Worm (Caenorhabditis elegans) whole organism, late embryonic: ENCODE results near the gene snr-3.

Experiments used
- C08G9.2 ChIP-seq: sonication (generic microtip); optimal IDR thresholded peaks from 2 replicates; lab custom pipeline; 2016; ENCODE audit warnings: mild to moderate bottlenecking, missing genetic modification characterization, moderate library complexity, missing compliant biosample characterization
- C38D4.7 ChIP-seq: fragments of 200-800 bp; sonication (Bioruptor generic); optimal IDR thresholded peaks from 2 replicates; lab custom pipeline; 2018; ENCODE audit warnings: mild to moderate bottlenecking, missing genetic modification characterization, moderate library complexity, missing compliant biosample characterization
- F13H6.1 ChIP-seq: sonication (generic microtip); optimal IDR thresholded peaks from 2 replicates; lab custom pipeline; 2016; ENCODE audit warnings: missing genetic modification characterization, missing compliant biosample characterization
- T23F11.4 ChIP-seq: fragments of 200-800 bp; sonication (Bioruptor generic); optimal IDR thresholded peaks from 2 replicates; lab custom pipeline; 2018; ENCODE audit warnings: mild to moderate bottlenecking, missing genetic modification characterization, missing compliant biosample characterization
- Y22D7AL.16 ChIP-seq: sonication (generic microtip); optimal IDR thresholded peaks from 2 replicates; lab custom pipeline; 2016; ENCODE audit warnings: missing genetic modification characterization, missing compliant biosample characterization
- ama-1 ChIP-seq: fragments of 150-350 bp; optimal IDR thresholded peaks from 2 replicates; lab custom pipeline; 2014
- ceh-18 ChIP-seq: sonication (generic microtip); optimal IDR thresholded peaks from 2 replicates; lab custom pipeline; 2016; ENCODE audit warnings: missing genetic modification characterization, missing compliant biosample characterization
- ceh-24 ChIP-seq: sonication (generic microtip); optimal IDR thresholded peaks from 2 replicates; lab custom pipeline; 2016; ENCODE audit warnings: mild to moderate bottlenecking, missing genetic modification characterization, missing compliant biosample characterization
- ceh-31 ChIP-seq: sonication (generic microtip); optimal IDR thresholded peaks from 2 replicates; lab custom pipeline; 2016; ENCODE audit warnings: missing genetic modification characterization, missing compliant biosample characterization
- ceh-34 ChIP-seq: sonication (generic microtip); optimal IDR thresholded peaks from 2 replicates; lab custom pipeline; 2016; ENCODE audit warnings: mild to moderate bottlenecking, missing genetic modification characterization, missing compliant biosample characterization
- che-1 ChIP-seq: sonication (generic microtip); optimal IDR thresholded peaks from 2 replicates; lab custom pipeline; 2016; ENCODE audit warnings: mild to moderate bottlenecking, missing genetic modification characterization, missing compliant biosample characterization
- dmd-4 ChIP-seq: sonication (generic microtip); optimal IDR thresholded peaks from 2 replicates; lab custom pipeline; 2016; ENCODE audit warnings: borderline replicate concordance, missing genetic modification characterization, missing compliant biosample characterization
- elt-2 ChIP-seq: sonication (generic microtip); optimal IDR thresholded peaks from 2 replicates; lab custom pipeline; 2016; ENCODE audit warnings: missing genetic modification reagents, missing genetic modification characterization, missing compliant biosample characterization
- ets-4 ChIP-seq: sonication (generic microtip); optimal IDR thresholded peaks from 2 replicates; lab custom pipeline; 2016; ENCODE audit warnings: missing genetic modification characterization, missing compliant biosample characterization
- eyg-1 ChIP-seq: sonication (generic microtip); optimal IDR thresholded peaks from 2 replicates; lab custom pipeline; 2016; ENCODE audit warnings: missing genotype, missing genetic modification characterization, missing compliant biosample characterization
- fax-1 ChIP-seq: sonication (generic microtip); optimal IDR thresholded peaks from 2 replicates; lab custom pipeline; 2016; ENCODE audit warnings: missing genotype, missing genetic modification characterization, missing compliant biosample characterization
- gmeb-2 ChIP-seq: sonication (generic microtip); optimal IDR thresholded peaks from 2 replicates; lab custom pipeline; 2016; ENCODE audit warnings: missing genetic modification characterization, inconsistent platforms, missing compliant biosample characterization
- hlh-13 ChIP-seq: fragments of 200-800 bp; sonication (Bioruptor generic); optimal IDR thresholded peaks from 2 replicates; lab custom pipeline; 2018; ENCODE audit warnings: mild to moderate bottlenecking, missing genetic modification characterization, missing compliant biosample characterization
- hlh-15 ChIP-seq: sonication (generic microtip); optimal IDR thresholded peaks from 2 replicates; lab custom pipeline; 2016; ENCODE audit warnings: missing genetic modification characterization, missing compliant biosample characterization
- hlh-30 ChIP-seq: sonication (generic microtip); optimal IDR thresholded peaks from 2 replicates; lab custom pipeline; 2017; ENCODE audit warnings: antibody characterized with exemption, missing genetic modification characterization, missing compliant biosample characterization; ENCODE audit not compliant: insufficient read depth
- hlh-8 ChIP-seq: sonication (generic microtip); optimal IDR thresholded peaks from 2 replicates; lab custom pipeline; 2016; ENCODE audit warnings: missing genotype, missing genetic modification characterization, missing compliant biosample characterization
- lim-6 ChIP-seq: sonication (generic microtip); optimal IDR thresholded peaks from 2 replicates; lab custom pipeline; 2016; ENCODE audit warnings: missing genetic modification characterization, missing compliant biosample characterization
- lin-11 ChIP-seq: fragments of 200-800 bp; sonication (Bioruptor generic); optimal IDR thresholded peaks from 2 replicates; lab custom pipeline; 2018; ENCODE audit warnings: mild to moderate bottlenecking, missing genetic modification characterization, missing compliant biosample characterization
- nfya-1 ChIP-seq: sonication (generic microtip); optimal IDR thresholded peaks from 2 replicates; lab custom pipeline; 2017; ENCODE audit warnings: missing genetic modification characterization, mild to moderate bottlenecking, missing compliant biosample characterization, antibody characterized with exemption, moderate library complexity
- nhr-232 ChIP-seq: sonication (generic microtip); optimal IDR thresholded peaks from 2 replicates; lab custom pipeline; 2016; ENCODE audit warnings: missing genetic modification characterization, missing compliant biosample characterization
- pag-3 ChIP-seq: sonication (generic microtip); optimal IDR thresholded peaks from 2 replicates; lab custom pipeline; 2016; ENCODE audit warnings: missing compliant biosample characterization, missing genetic modification characterization, borderline replicate concordance
- pha-2 ChIP-seq: sonication (generic microtip); optimal IDR thresholded peaks from 2 replicates; lab custom pipeline; 2017; ENCODE audit warnings: mild to moderate bottlenecking, missing genetic modification characterization, missing compliant biosample characterization
- pha-4 ChIP-seq: fragments of 150-350 bp; optimal IDR thresholded peaks from 2 replicates; lab custom pipeline; 2018; ENCODE audit warnings: missing biosample characterization, missing genetic modification reagents, missing genetic modification characterization
- pros-1 ChIP-seq: fragments of 150-350 bp; optimal IDR thresholded peaks from 2 replicates; lab custom pipeline; 2014; ENCODE audit warnings: missing biosample characterization, missing genetic modification reagents, missing genetic modification characterization
- ref-2 ChIP-seq: sonication (generic microtip); optimal IDR thresholded peaks from 2 replicates; lab custom pipeline; 2016; ENCODE audit warnings: missing genetic modification characterization, missing compliant biosample characterization
- rnt-1 ChIP-seq: sonication (generic microtip); optimal IDR thresholded peaks from 2 replicates; lab custom pipeline; 2016; ENCODE audit warnings: missing genetic modification characterization, missing compliant biosample characterization
- sdc-2 ChIP-seq: sonication (generic microtip); optimal IDR thresholded peaks from 2 replicates; lab custom pipeline; 2016; ENCODE audit warnings: missing genotype, missing genetic modification characterization, missing compliant biosample characterization
- sox-4 ChIP-seq: sonication (generic microtip); optimal IDR thresholded peaks from 2 replicates; lab custom pipeline; 2017; ENCODE audit warnings: mild to moderate bottlenecking, missing genetic modification characterization, inconsistent platforms, missing compliant biosample characterization
- syd-9 ChIP-seq: sonication (generic microtip); optimal IDR thresholded peaks from 2 replicates; lab custom pipeline; 2016; ENCODE audit warnings: mild to moderate bottlenecking, missing genetic modification characterization, moderate library complexity, missing compliant biosample characterization
- tbx-2 ChIP-seq: sonication (generic microtip); optimal IDR thresholded peaks from 2 replicates; lab custom pipeline; 2016; ENCODE audit warnings: missing genetic modification characterization, missing compliant biosample characterization
- tbx-7 ChIP-seq: sonication (generic microtip); optimal IDR thresholded peaks from 2 replicates; lab custom pipeline; 2016; ENCODE audit warnings: missing genotype, missing genetic modification characterization, missing compliant biosample characterization
- ttx-3 ChIP-seq: sonication (generic microtip); optimal IDR thresholded peaks from 2 replicates; lab custom pipeline; 2016; ENCODE audit warnings: missing genetic modification reagents, missing genetic modification characterization, missing compliant biosample characterization
- unc-42 ChIP-seq: sonication (generic microtip); optimal IDR thresholded peaks from 2 replicates; lab custom pipeline; 2016; ENCODE audit warnings: missing genotype, missing genetic modification characterization, missing compliant biosample characterization
- unc-55 ChIP-seq: sonication (generic microtip); optimal IDR thresholded peaks from 2 replicates; lab custom pipeline; 2017; ENCODE audit warnings: missing biosample characterization, missing genetic modification reagents, missing genetic modification characterization
- unc-86 ChIP-seq: sonication (generic microtip); optimal IDR thresholded peaks from 2 replicates; lab custom pipeline; 2016; ENCODE audit warnings: missing genetic modification characterization, missing compliant biosample characterization
- ztf-16 ChIP-seq: sonication (generic microtip); optimal IDR thresholded peaks from 2 replicates; lab custom pipeline; 2017; ENCODE audit warnings: missing genetic modification characterization, missing compliant biosample characterization

snr-3 gene

ce11 chrII:6522622-6523254 lies 33.2 kb upstream of the snr-3 start:
- peak; percentile 57 for TF ChIP-seq ceh-31 (tag; lab: Kevin White, UChicago)
- no peak for TF ChIP-seq C38D4.7 (GFP tag; lab: Kevin White, UChicago)
- peak; percentile 72 for TF ChIP-seq tbx-2 (tag; lab: Kevin White, UChicago)
- TF ChIP-seq pha-2 (tag; lab: Kevin White, UChicago), result no peak
- no peak for TF ChIP-seq gmeb-2
- no peak for TF ChIP-seq syd-9
- TF ChIP-seq ztf-16 (tag; lab: Kevin White, UChicago), result no peak
- TF ChIP-seq hlh-8, result peak; percentile 1
- TF ChIP-seq unc-55 (GFP tag; lab: Kevin White, UChicago), result peak; percentile 74
- TF ChIP-seq C08G9.2 (tag; lab: Kevin White, UChicago), result no peak
- peak; percentile 39 for TF ChIP-seq ref-2 (tag; lab: Kevin White, UChicago)
- TF ChIP-seq sox-4 (tag; lab: Kevin White, UChicago), result no peak
- no peak for TF ChIP-seq ama-1 (lab: Kevin White, UChicago)
- peak; percentile 32 for TF ChIP-seq ceh-34 (tag; lab: Kevin White, UChicago)
- TF ChIP-seq sdc-2 (tag; lab: Kevin White, UChicago), result peak; percentile 30
- TF ChIP-seq nfya-1 (tag; lab: Kevin White, UChicago), result peak; percentile 21
- no peak for TF ChIP-seq lin-11
- TF ChIP-seq F13H6.1, result no peak
- TF ChIP-seq rnt-1, result peak; percentile 18
- TF ChIP-seq eyg-1 (tag; lab: Kevin White, UChicago), result no peak
- TF ChIP-seq elt-2 (tag; lab: Kevin White, UChicago), result no peak
- TF ChIP-seq dmd-4, result no peak
- TF ChIP-seq, all 69 proteins: peak for 9

- TF ChIP-seq ceh-24 (tag; lab: Kevin White, UChicago), result no peak
- no peak for TF ChIP-seq sox-4 (tag; lab: Kevin White, UChicago)
- no peak for TF ChIP-seq pha-2 (tag; lab: Kevin White, UChicago)
- no peak for TF ChIP-seq hlh-8
- no peak for TF ChIP-seq che-1 (tag; lab: Kevin White, UChicago)
- TF ChIP-seq lim-6 (tag; lab: Kevin White, UChicago), result no peak
- no peak for TF ChIP-seq T23F11.4 (GFP tag; lab: Kevin White, UChicago)
- no peak for TF ChIP-seq fax-1 (tag; lab: Kevin White, UChicago)
- TF ChIP-seq Y22D7AL.16 (tag; lab: Kevin White, UChicago), result no peak
- TF ChIP-seq hlh-15 (tag; lab: Kevin White, UChicago), result no peak
- TF ChIP-seq eyg-1 (tag; lab: Kevin White, UChicago), result no peak
- TF ChIP-seq pag-3, result no peak
- no peak for TF ChIP-seq nfya-1 (tag; lab: Kevin White, UChicago)
- TF ChIP-seq hlh-30, result no peak
- TF ChIP-seq pros-1, result no peak
- TF ChIP-seq hlh-13 (GFP tag; lab: Kevin White, UChicago), result no peak
Observed at ce11 chrII:6521316-6521715, 31.8 kb upstream of the snr-3 start, which contains the start of gene toe-2. Gene toe-2, minus strand, starts transcription at chrII:6521385.

DNA sequence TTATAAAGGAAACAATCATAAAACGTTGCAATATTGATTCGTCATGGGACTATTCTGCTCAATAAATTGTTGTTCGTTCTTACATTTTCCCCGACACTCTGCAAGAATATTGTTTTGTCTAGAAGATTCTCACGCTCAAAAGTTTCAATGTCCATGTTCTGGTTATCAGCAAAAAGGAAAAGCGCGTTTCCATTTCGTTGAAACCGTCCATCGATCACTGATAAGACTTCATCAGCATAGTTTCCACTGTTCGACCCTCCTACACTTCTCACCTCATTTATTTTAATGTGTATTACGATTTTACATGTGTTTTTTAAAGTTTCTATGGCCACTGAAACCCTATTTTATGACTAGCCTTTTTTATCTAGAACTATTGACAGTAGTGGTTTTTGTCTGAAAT lies 30.5 kb upstream of the snr-3 start:
- TF ChIP-seq elt-2 (tag; lab: Kevin White, UChicago) (no peak), C38D4.7 (GFP tag; lab: Kevin White, UChicago) (no peak), pha-2 (tag; lab: Kevin White, UChicago) (no peak), dmd-4 (no peak), unc-42 (tag; lab: Kevin White, UChicago) (no peak), tbx-7 (tag; lab: Kevin White, UChicago) (no peak)

ce11 chrII:6519703-6520102 lies 30.1 kb upstream of the snr-3 start:
- no peak for TF ChIP-seq ceh-18
- TF ChIP-seq unc-86 (tag; lab: Kevin White, UChicago), result no peak
- no peak for TF ChIP-seq pros-1
- no peak for TF ChIP-seq C38D4.7 (GFP tag; lab: Kevin White, UChicago)
- no peak for TF ChIP-seq hlh-30
- no peak for TF ChIP-seq ets-4 (tag; lab: Kevin White, UChicago)
- TF ChIP-seq pha-4 (tag; lab: Kevin White, UChicago), result no peak
- no peak for TF ChIP-seq nhr-232
- no peak for TF ChIP-seq ttx-3 (tag; lab: Kevin White, UChicago)
